Worm (Caenorhabditis elegans) whole organism, L2 larva: ENCODE data around the gene R09A8.5.

ENCODE experiments used
- ZK546.5 ChIP-seq: sonication (generic microtip); optimal IDR thresholded peaks from 2 replicates; lab custom pipeline; 2017; ENCODE audit warnings: missing biosample characterization, missing genetic modification characterization
- blmp-1 ChIP-seq: sonication (generic microtip); optimal IDR thresholded peaks from 2 replicates; lab custom pipeline; 2017; ENCODE audit warnings: missing genetic modification characterization, mild to moderate bottlenecking, missing compliant biosample characterization, antibody characterized with exemption, moderate library complexity; ENCODE audit not compliant: insufficient read depth
- elt-3 ChIP-seq: sonication (generic microtip); optimal IDR thresholded peaks from 2 replicates; lab custom pipeline; 2017; ENCODE audit warnings: missing biosample characterization, missing genetic modification characterization
- lin-39 ChIP-seq: fragments of 150-350 bp; optimal IDR thresholded peaks from 2 replicates; lab custom pipeline; 2014; ENCODE audit warnings: missing biosample characterization, missing genetic modification reagents, missing genetic modification characterization
- mdl-1 ChIP-seq, 2 experiments: fragments of 150-350 bp in 1 of 2; sonication (generic microtip) in 1 of 2; optimal IDR thresholded peaks; 2 replicates each; lab custom pipeline; 2017; ENCODE audit warnings: missing biosample characterization in 2 of 2, missing genetic modification characterization in 2 of 2
- nhr-129 ChIP-seq: fragments of 150-350 bp; optimal IDR thresholded peaks from 2 replicates; lab custom pipeline; 2014; ENCODE audit warnings: missing biosample characterization, missing genetic modification characterization
- nhr-21 ChIP-seq: fragments of 150-350 bp; optimal IDR thresholded peaks from 2 replicates; lab custom pipeline; 2014; ENCODE audit warnings: missing biosample characterization, missing genetic modification characterization
- nhr-23 ChIP-seq: fragments of 150-350 bp; optimal IDR thresholded peaks from 2 replicates; lab custom pipeline; 2014; ENCODE audit warnings: missing biosample characterization, missing genetic modification reagents, missing genetic modification characterization
- nhr-237 ChIP-seq: fragments of 150-350 bp; optimal IDR thresholded peaks from 2 replicates; lab custom pipeline; 2014; ENCODE audit warnings: missing biosample characterization, missing genetic modification characterization
- nhr-77 ChIP-seq: fragments of 150-350 bp; optimal IDR thresholded peaks from 2 replicates; lab custom pipeline; 2014; ENCODE audit warnings: missing biosample characterization, missing genetic modification characterization
- peb-1 ChIP-seq: fragments of 150-350 bp; optimal IDR thresholded peaks from 2 replicates; lab custom pipeline; 2014; ENCODE audit warnings: missing biosample characterization, missing genetic modification characterization
- unc-39 ChIP-seq: fragments of 150-350 bp; optimal IDR thresholded peaks from 2 replicates; lab custom pipeline; 2014; ENCODE audit warnings: missing biosample characterization, missing genetic modification characterization
- zag-1 ChIP-seq: fragments of 150-350 bp; optimal IDR thresholded peaks from 2 replicates; lab custom pipeline; 2014; ENCODE audit warnings: missing biosample characterization, missing genetic modification characterization
- ztf-11 ChIP-seq: sonication (generic microtip); optimal IDR thresholded peaks from 2 replicates; lab custom pipeline; 2017; ENCODE audit warnings: missing biosample characterization, missing genetic modification characterization

- TF ChIP-seq blmp-1 (tag; lab: Kevin White, UChicago) (no peak), lin-39 (tag; lab: Kevin White, UChicago) (no peak), peb-1 (tag; lab: Kevin White, UChicago) (no peak), unc-39 (tag; lab: Kevin White, UChicago) (no peak), nhr-23 (tag; lab: Kevin White, UChicago) (no peak), mdl-1 (tag; optimal IDR thresholded peaks at IDR 0.05; lab: Kevin White, UChicago) (peak; percentile 71 to 75), ZK546.5 (tag; lab: Kevin White, UChicago) (no peak), nhr-129 (tag; lab: Kevin White, UChicago) (peak; percentile 55), elt-3 (tag; lab: Kevin White, UChicago) (no peak), nhr-21 (tag; lab: Kevin White, UChicago) (no peak), ztf-11 (no peak), zag-1 (tag; lab: Kevin White, UChicago) (no peak), nhr-237 (tag; lab: Kevin White, UChicago) (no peak), nhr-77 (tag; lab: Kevin White, UChicago) (no peak)
Measured at ce11 chrX:12629257-12629656, 11.1 kb downstream of the R09A8.5 start.
